Worm (Caenorhabditis elegans) whole organism, L1 larva: ENCODE data around the gene srw-56.

ENCODE experiments used
- ama-1 ChIP-seq: fragments of 150-350 bp; optimal IDR thresholded peaks from 2 replicates; lab custom pipeline; 2014
- elt-2 ChIP-seq: sonication (generic microtip); optimal IDR thresholded peaks from 2 replicates; lab custom pipeline; 2016; ENCODE audit warnings: missing genetic modification characterization, mild to moderate bottlenecking, inconsistent platforms, missing compliant biosample characterization, missing genetic modification reagents
- elt-3 ChIP-seq, 6 experiments: fragments of 150-350 bp in 1 of 6; sonication (generic microtip); optimal IDR thresholded peaks; 2 replicates each; lab custom pipeline; 2017 to 2018; ENCODE audit warnings: missing biosample characterization in 6 of 6, missing genetic modification characterization in 6 of 6, inconsistent platforms in 1 of 6
- fkh-10 ChIP-seq: sonication (generic microtip); optimal IDR thresholded peaks from 2 replicates; lab custom pipeline; 2017; ENCODE audit warnings: missing biosample characterization, missing genetic modification reagents, missing genetic modification characterization
- hpl-2 ChIP-seq: fragments of 150-350 bp; optimal IDR thresholded peaks from 2 replicates; lab custom pipeline; 2014; ENCODE audit warnings: missing biosample characterization, missing genetic modification reagents, missing genetic modification characterization
- lin-13 ChIP-seq: fragments of 150-350 bp; optimal IDR thresholded peaks from 2 replicates; lab custom pipeline; 2014; ENCODE audit warnings: missing biosample characterization, missing genetic modification reagents, missing genetic modification characterization
- lin-35 ChIP-seq, 2 experiments: fragments of 150-350 bp; optimal IDR thresholded peaks; 2 replicates each; lab custom pipeline; 2014; ENCODE audit warnings: missing biosample characterization in 2 of 2, missing genetic modification characterization in 2 of 2, missing genetic modification reagents in 2 of 2
- nhr-12 ChIP-seq: sonication (generic microtip); optimal IDR thresholded peaks from 2 replicates; lab custom pipeline; 2017; ENCODE audit warnings: missing biosample characterization, missing genetic modification characterization
- nhr-28 ChIP-seq: fragments of 150-350 bp; optimal IDR thresholded peaks from 2 replicates; lab custom pipeline; 2014; ENCODE audit warnings: missing biosample characterization, missing genetic modification characterization
- unc-62 ChIP-seq: fragments of 150-350 bp; optimal IDR thresholded peaks from 2 replicates; lab custom pipeline; 2014; ENCODE audit warnings: missing biosample characterization, missing genetic modification reagents, missing genetic modification characterization
- ztf-11 ChIP-seq, 2 experiments: sonication (generic microtip); optimal IDR thresholded peaks; 2 replicates each; lab custom pipeline; 2016 to 2017; ENCODE audit warnings: missing genetic modification characterization in 2 of 2, missing biosample characterization in 1 of 2, missing compliant biosample characterization in 1 of 2
- ztf-4 ChIP-seq: fragments of 150-350 bp; optimal IDR thresholded peaks from 2 replicates; lab custom pipeline; 2014; ENCODE audit warnings: missing biosample characterization, missing genetic modification characterization

DNA sequence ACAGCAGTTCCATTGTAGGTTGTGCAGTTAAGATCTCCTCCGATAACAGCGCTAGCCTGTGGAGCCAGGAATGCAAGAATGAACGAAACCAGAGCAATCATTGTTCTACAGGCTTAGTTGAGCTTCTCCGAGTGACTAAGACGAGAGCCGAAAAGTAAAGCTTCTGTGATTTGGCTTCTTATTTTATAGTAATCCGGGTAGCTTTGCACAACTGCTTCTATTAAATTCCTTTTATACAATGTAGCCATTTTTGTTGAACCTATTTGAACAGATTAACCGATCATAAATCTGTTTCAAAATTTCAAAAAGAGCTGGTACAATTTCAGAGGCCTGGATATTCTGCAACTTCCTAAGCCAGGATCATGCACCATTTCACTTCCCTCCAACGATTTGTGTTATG, 35.2 kb downstream of the srw-56 start, which contains the start of gene F35E8.9:
- no peak for TF ChIP-seq nhr-12
- no peak for TF ChIP-seq elt-2 (tag; lab: Kevin White, UChicago)
- no peak for TF ChIP-seq ztf-4 (tag; lab: Kevin White, UChicago)
- no peak for TF ChIP-seq unc-62 (GFP tag; lab: Kevin White, UChicago)
- TF ChIP-seq hpl-2 (GFP tag; lab: Kevin White, UChicago) = no peak
- no peak for TF ChIP-seq ama-1 (lab: Kevin White, UChicago)
- no peak for TF ChIP-seq fkh-10 (GFP tag; lab: Kevin White, UChicago)
- no peak for TF ChIP-seq nhr-28 (tag; lab: Kevin White, UChicago)
- no peak for TF ChIP-seq lin-13 (GFP tag; lab: Kevin White, UChicago)
- TF ChIP-seq lin-35 (GFP tag; optimal IDR thresholded peaks at IDR 0.05; lab: Kevin White, UChicago) = no peak
- no peak for TF ChIP-seq ztf-11 (tag; optimal IDR thresholded peaks at IDR 0.05; lab: Kevin White, UChicago)
- TF ChIP-seq elt-3 (tag; optimal IDR thresholded peaks at IDR 0.05; lab: Kevin White, UChicago) = no peak
